Fruit fly (Drosophila melanogaster): ENCODE data around the gene nAChRalpha7.

DNA sequence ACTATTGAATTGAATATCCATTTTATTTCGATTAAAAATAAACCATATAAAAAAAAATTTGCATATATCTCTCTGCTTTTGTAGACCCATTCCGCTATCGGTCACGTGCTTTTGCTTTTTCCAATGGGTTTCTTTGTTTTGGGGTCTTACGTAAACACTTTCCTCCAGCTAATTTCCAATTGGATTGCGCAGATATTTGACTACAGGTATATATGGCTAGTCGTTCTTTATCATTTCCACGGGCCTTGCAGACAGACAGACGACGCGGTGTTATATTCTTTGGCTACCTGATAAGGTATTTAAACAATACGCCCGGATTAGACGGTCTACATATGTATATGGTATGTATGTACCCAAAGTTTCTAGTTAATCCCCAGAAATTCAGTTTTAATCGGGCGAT lies 54.9 kb downstream of the nAChRalpha7 start:
- no peak for TF ChIP-seq pdm3 (GFP tag; optimal IDR thresholded peaks at IDR 0.05)
- TF ChIP-seq CG9139 (GFP tag; optimal IDR thresholded peaks at IDR 0.05) = no peak
- no peak for TF ChIP-seq CG15336 (GFP tag; IDR thresholded peaks at IDR 0.05)
- no peak for TF ChIP-seq OdsH (GFP tag; optimal IDR thresholded peaks at IDR 0.05)
- no peak for TF ChIP-seq dac (GFP tag; optimal IDR thresholded peaks at IDR 0.05)
